Fruit fly (Drosophila melanogaster) whole organism, embryonic: ENCODE data around the gene CG32243.

Source experiments
- Ada2b ChIP-seq: fragments of 200-800 bp; sonication (Bioruptor generic); IDR thresholded peaks from 2 replicates; pipeline ENCODE4 v1.3.6; 2022; ENCODE audit warnings: missing biosample characterization, missing genetic modification characterization
- Atf-2 ChIP-seq: fragments of 200-800 bp; sonication (Bioruptor generic); optimal IDR thresholded peaks from 2 replicates; lab custom pipeline; 2016; ENCODE audit warnings: missing biosample characterization, missing genetic modification characterization
- Atf6 ChIP-seq: fragments of 200-800 bp; sonication (Bioruptor generic); IDR thresholded peaks from 2 replicates; pipeline ENCODE4 v1.3.6; 2022; ENCODE audit warnings: missing biosample characterization, missing genetic modification characterization
- CG10274 ChIP-seq: fragments of 200-800 bp; sonication (Bioruptor generic); optimal IDR thresholded peaks from 3 replicates; lab custom pipeline; 2017; ENCODE audit warnings: missing biosample characterization, mild to moderate bottlenecking, missing genetic modification characterization
- CG10321 ChIP-seq: fragments of 200-800 bp; sonication (Bioruptor generic); IDR thresholded peaks from 2 replicates; pipeline ENCODE4 v1.3.6; 2022; ENCODE audit warnings: missing biosample characterization, missing genetic modification characterization
- CG10543 ChIP-seq: fragments of 200-800 bp; sonication (Bioruptor generic); optimal IDR thresholded peaks from 3 replicates; lab custom pipeline; 2017; ENCODE audit warnings: missing biosample characterization, mild to moderate bottlenecking, missing genetic modification characterization, moderate library complexity
- CG13894 ChIP-seq: fragments of 200-800 bp; sonication (Bioruptor generic); optimal IDR thresholded peaks from 3 replicates; lab custom pipeline; 2018; ENCODE audit warnings: missing biosample characterization, mild to moderate bottlenecking, missing genetic modification characterization, moderate library complexity
- CG14050 ChIP-seq: fragments of 200-800 bp; sonication (Bioruptor generic); IDR thresholded peaks from 3 replicates; pipeline ENCODE4 v1.3.6; 2022; ENCODE audit warnings: missing biosample characterization, missing genetic modification characterization
- CG15269 ChIP-seq: fragments of 200-800 bp; sonication (Bioruptor generic); optimal IDR thresholded peaks from 2 replicates; lab custom pipeline; 2018; ENCODE audit warnings: missing biosample characterization, mild to moderate bottlenecking, missing genetic modification characterization, moderate library complexity
- CG1602 ChIP-seq: fragments of 200-800 bp; sonication (Bioruptor generic); optimal IDR thresholded peaks from 3 replicates; lab custom pipeline; 2016; ENCODE audit warnings: missing biosample characterization, missing genetic modification characterization
- CG1603 ChIP-seq: fragments of 200-800 bp; sonication (Bioruptor generic); optimal IDR thresholded peaks from 2 replicates; lab custom pipeline; 2019; ENCODE audit warnings: missing biosample characterization, mild to moderate bottlenecking, missing genetic modification characterization, moderate library complexity
- CG17802 ChIP-seq: fragments of 200-800 bp; sonication (Bioruptor generic); optimal IDR thresholded peaks from 2 replicates; lab custom pipeline; 2018; ENCODE audit warnings: missing biosample characterization, mild to moderate bottlenecking, missing genetic modification characterization, moderate library complexity
- CG32772 ChIP-seq: fragments of 200-800 bp; sonication (Bioruptor generic); IDR thresholded peaks from 2 replicates; pipeline ENCODE4 v1.3.6; 2022; ENCODE audit warnings: missing biosample characterization, missing genetic modification characterization
- CG34422 ChIP-seq: fragments of 200-800 bp; sonication (Bioruptor generic); IDR thresholded peaks from 3 replicates; pipeline ENCODE4 v1.3.6; 2022; ENCODE audit warnings: missing biosample characterization, missing genetic modification characterization
- CG3847 ChIP-seq: fragments of 200-800 bp; sonication (Bioruptor generic); IDR thresholded peaks from 2 replicates; pipeline ENCODE4 v1.3.6; 2022; ENCODE audit warnings: missing biosample characterization, missing genetic modification characterization
- CG4707 ChIP-seq: fragments of 200-800 bp; sonication (Bioruptor generic); optimal IDR thresholded peaks from 2 replicates; lab custom pipeline; 2018; ENCODE audit warnings: missing biosample characterization, mild to moderate bottlenecking, missing genetic modification characterization, moderate library complexity
- CG7556 ChIP-seq: fragments of 200-800 bp; sonication (Bioruptor generic); optimal IDR thresholded peaks from 2 replicates; lab custom pipeline; 2017; ENCODE audit warnings: missing biosample characterization, mild to moderate bottlenecking, missing genetic modification characterization
- Deaf1 ChIP-seq: fragments of 200-800 bp; optimal IDR thresholded peaks from 3 replicates; lab custom pipeline; 2019; ENCODE audit warnings: missing biosample characterization, mild to moderate bottlenecking, missing genetic modification characterization, moderate library complexity
- Drgx ChIP-seq: fragments of 200-800 bp; sonication (Bioruptor generic); IDR thresholded peaks from 2 replicates; pipeline ENCODE4 v1.3.6; 2022; ENCODE audit warnings: missing biosample characterization, missing genetic modification characterization
- MESR4 ChIP-seq: fragments of 200-800 bp; sonication (Bioruptor generic); optimal IDR thresholded peaks from 2 replicates; lab custom pipeline; 2018; ENCODE audit warnings: missing biosample characterization, mild to moderate bottlenecking, missing genetic modification characterization, moderate library complexity
- NC2β ChIP-seq: fragments of 200-800 bp; sonication (Bioruptor generic); optimal IDR thresholded peaks from 2 replicates; lab custom pipeline; 2016; ENCODE audit warnings: missing biosample characterization, missing genetic modification characterization
- Oaz ChIP-seq: fragments of 200-800 bp; sonication (Bioruptor generic); IDR thresholded peaks from 2 replicates; pipeline ENCODE4 v1.3.6; 2022; ENCODE audit warnings: missing biosample characterization, missing genetic modification characterization
- Optix ChIP-seq: fragments of 200-800 bp; sonication (Bioruptor generic); IDR thresholded peaks from 3 replicates; pipeline ENCODE4 v1.3.6; 2022; ENCODE audit warnings: missing biosample characterization, missing genetic modification characterization
- Pdp1 ChIP-seq, 2 experiments: fragments of 200-800 bp; sonication (Bioruptor generic); optimal IDR thresholded peaks; 3 replicates each; lab custom pipeline; 2016; ENCODE audit warnings: missing biosample characterization in 2 of 2, missing genetic modification characterization in 2 of 2, mild to moderate bottlenecking in 1 of 2, moderate library complexity in 1 of 2
- Ptx1 ChIP-seq: fragments of 200-800 bp; sonication (Bioruptor generic); IDR thresholded peaks from 2 replicates; pipeline ENCODE4 v1.3.6; 2022; ENCODE audit warnings: missing biosample characterization, missing genetic modification characterization
- Xrp1 ChIP-seq: fragments of 200-800 bp; sonication (Bioruptor generic); IDR thresholded peaks from 2 replicates; pipeline ENCODE4 v1.3.6; 2022; ENCODE audit warnings: missing biosample characterization, missing genetic modification characterization
- cg ChIP-seq: fragments of 200-800 bp; sonication (Bioruptor generic); optimal IDR thresholded peaks from 3 replicates; lab custom pipeline; 2019; ENCODE audit warnings: missing biosample characterization, mild to moderate bottlenecking, missing genetic modification characterization, moderate library complexity
- chif ChIP-seq, 2 experiments: fragments of 200-800 bp; sonication (Bioruptor generic); optimal IDR thresholded peaks; 3 replicates each; lab custom pipeline; 2016; ENCODE audit warnings: missing biosample characterization in 2 of 2, missing genetic modification characterization in 2 of 2
- corto ChIP-seq: fragments of 200-800 bp; sonication (Bioruptor generic); optimal IDR thresholded peaks from 2 replicates; lab custom pipeline; 2016; ENCODE audit warnings: missing biosample characterization, mild to moderate bottlenecking, missing genetic modification characterization, moderate library complexity
- dmrt11E ChIP-seq: fragments of 200-800 bp; sonication (Bioruptor generic); optimal IDR thresholded peaks from 3 replicates; lab custom pipeline; 2018; ENCODE audit warnings: missing biosample characterization, mild to moderate bottlenecking, missing genetic modification characterization, moderate library complexity
- dpn ChIP-seq, 2 experiments: fragments of 200-800 bp; sonication (Bioruptor generic); optimal IDR thresholded peaks; 3 replicates each; lab custom pipeline; 2016; ENCODE audit warnings: missing biosample characterization in 2 of 2, missing genetic modification characterization in 2 of 2
- ftz-f1 ChIP-seq: fragments of 200-800 bp; sonication (Bioruptor generic); optimal IDR thresholded peaks from 2 replicates; lab custom pipeline; 2016; ENCODE audit warnings: missing biosample characterization, missing genetic modification characterization
- grn ChIP-seq: fragments of 200-800 bp; sonication (Bioruptor generic); optimal IDR thresholded peaks from 3 replicates; lab custom pipeline; 2017; ENCODE audit warnings: missing biosample characterization, missing genetic modification characterization
- her ChIP-seq: fragments of 200-800 bp; sonication (Bioruptor generic); optimal IDR thresholded peaks from 2 replicates; lab custom pipeline; 2016; ENCODE audit warnings: missing biosample characterization, missing genetic modification characterization
- lilli ChIP-seq: fragments of 200-800 bp; sonication (Bioruptor generic); optimal IDR thresholded peaks from 3 replicates; lab custom pipeline; 2016; ENCODE audit warnings: missing biosample characterization, missing genetic modification characterization
- org-1 ChIP-seq: fragments of 200-800 bp; sonication (Bioruptor generic); optimal IDR thresholded peaks from 2 replicates; lab custom pipeline; 2017; ENCODE audit warnings: missing biosample characterization, missing genetic modification characterization
- otp ChIP-seq: fragments of 200-800 bp; sonication (Bioruptor generic); IDR thresholded peaks from 3 replicates; pipeline ENCODE4, ENCODE4 v1.3.6; 2022; ENCODE audit warnings: missing biosample characterization, missing genetic modification characterization
- pho ChIP-seq: fragments of 200-800 bp; sonication (Bioruptor generic); optimal IDR thresholded peaks from 2 replicates; lab custom pipeline; 2016; ENCODE audit warnings: missing biosample characterization, missing genetic modification characterization
- pnt ChIP-seq: fragments of 200-800 bp; sonication (Bioruptor generic); optimal IDR thresholded peaks from 3 replicates; lab custom pipeline; 2016; ENCODE audit warnings: missing biosample characterization, missing genetic modification characterization
- prd ChIP-seq, 3 experiments: fragments of >200 bp in 2 of 3; fragments of 200-800 bp in 1 of 3; sonication (Bioruptor generic) in 1 of 3; optimal IDR thresholded peaks in 2 of 3; IDR thresholded peaks in 1 of 3; 2 replicates in 2 of 3; 3 replicates in 1 of 3; pipeline versions ENCODE4 v1.3.6 to Lab custom; 2017 to 2022; ENCODE audit warnings: missing biosample characterization in 1 of 3, missing genetic modification characterization in 1 of 3
- pum ChIP-seq: fragments of 200-800 bp; sonication (Bioruptor generic); optimal IDR thresholded peaks from 2 replicates; lab custom pipeline; 2016; ENCODE audit warnings: missing biosample characterization, missing genetic modification characterization
- row ChIP-seq: fragments of 200-800 bp; sonication (Bioruptor generic); IDR thresholded peaks from 3 replicates; pipeline ENCODE4 v1.3.6; 2022; ENCODE audit warnings: missing biosample characterization, missing genetic modification characterization
- schlank ChIP-seq: fragments of 200-800 bp; sonication (Bioruptor generic); optimal IDR thresholded peaks from 2 replicates; lab custom pipeline; 2018; ENCODE audit warnings: missing biosample characterization, mild to moderate bottlenecking, missing genetic modification characterization
- shn ChIP-seq: fragments of 200-800 bp; sonication (Bioruptor generic); optimal IDR thresholded peaks from 3 replicates; lab custom pipeline; 2016; ENCODE audit warnings: missing biosample characterization, missing genetic modification characterization
- sim ChIP-seq: fragments of 200-800 bp; sonication (Bioruptor generic); IDR thresholded peaks from 2 replicates; pipeline ENCODE4 v1.3.6; 2022; ENCODE audit warnings: missing biosample characterization, missing genetic modification characterization
- vfl ChIP-seq: fragments of 200-800 bp; sonication (Bioruptor generic); optimal IDR thresholded peaks from 2 replicates; lab custom pipeline; 2016; ENCODE audit warnings: missing biosample characterization, missing genetic modification characterization
- vnd ChIP-seq: fragments of 200-800 bp; sonication (Bioruptor generic); IDR thresholded peaks from 3 replicates; pipeline ENCODE4 v1.3.6; 2022; ENCODE audit warnings: missing biosample characterization, missing genetic modification characterization; ENCODE audit not compliant: partially characterized antibody
- zen ChIP-seq: fragments of 200-800 bp; sonication (Bioruptor generic); optimal IDR thresholded peaks from 3 replicates; lab custom pipeline; 2018; ENCODE audit warnings: missing biosample characterization, mild to moderate bottlenecking, missing genetic modification characterization, moderate library complexity

CG32243 gene

DNA sequence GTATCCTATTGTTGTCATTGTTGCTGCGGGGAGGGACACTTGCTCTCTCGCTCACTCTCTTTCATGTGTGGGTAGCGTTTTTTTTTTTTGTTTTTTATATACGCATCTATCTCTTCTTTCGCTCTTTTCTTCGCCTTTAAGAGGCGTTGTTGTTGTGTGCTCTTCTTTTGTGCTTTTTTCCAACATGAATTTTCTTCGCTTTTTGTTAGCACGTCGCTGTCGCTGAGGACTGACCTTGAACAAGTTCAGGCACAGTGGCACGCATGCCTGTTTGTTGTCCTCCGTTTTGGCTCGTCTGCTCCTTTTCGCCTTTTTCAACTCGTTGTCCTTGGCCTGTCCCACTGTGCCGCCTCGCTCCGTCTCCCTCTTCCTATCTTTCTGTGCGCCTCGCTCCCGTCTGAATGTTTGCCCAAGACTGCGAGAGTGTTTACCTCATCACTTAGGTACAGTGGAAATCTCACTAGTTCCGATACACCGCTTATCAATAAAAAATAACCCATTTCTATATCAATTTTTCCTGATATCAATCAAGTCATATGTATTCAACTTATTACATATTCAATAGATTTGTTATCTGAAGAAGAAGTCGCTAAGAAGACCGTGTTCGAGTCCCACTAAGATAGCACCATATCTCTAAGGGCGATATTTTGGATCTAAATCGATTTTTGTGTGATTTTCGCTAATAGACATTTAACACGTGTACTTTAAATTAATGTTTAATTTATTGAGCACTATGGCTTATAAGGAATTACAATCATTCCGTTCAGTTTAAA lies 2.2 kb upstream of the CG32243 start (continued):
- TF ChIP-seq CG10274 (GFP tag; lab: Kevin White, UChicago) (peak; percentile 6), Ptx1 (peak; percentile 25; the same call in 1 of the 2 replicates), CG10543 (GFP tag; lab: Kevin White, UChicago) (peak; percentile 43), shn (peak; percentile 36), grn (GFP tag; lab: Kevin White, UChicago) (peak; percentile 51), chif (GFP tag; optimal IDR thresholded peaks at IDR 0.05; lab: Kevin White, UChicago) (peak; percentile 39 to 41), CG1602 (GFP tag; lab: Kevin White, UChicago) (peak; percentile 7), Atf6 (peak; percentile 9; the same call in 1 of the 2 replicates), CG32772 (peak; percentile 70), sim (GFP tag; lab: Robert Waterston, UW) (0 out of 2 replicates have a peak, but pooled peaks have one; percentile 34), CG17802 (no peak), org-1 (GFP tag; lab: Kevin White, UChicago) (peak; percentile 9), CG3847 (GFP tag; lab: Robert Waterston, UW) (0 out of 2 replicates have a peak, but pooled peaks have one; percentile 26), CG1603 (tag; lab: Kevin White, UChicago) (peak; percentile 6), Drgx (peak; percentile 78), row (GFP tag; lab: Robert Waterston, UW) (peak; percentile 81), pho (peak; percentile 26), vnd (GFP tag; lab: Robert Waterston, UW) (no peak), MESR4 (GFP tag; lab: Kevin White, UChicago) (no peak), CG7556 (no peak), pum (peak; percentile 15), ftz-f1 (GFP tag; lab: Kevin White, UChicago) (peak; percentile 97), NC2β (GFP tag; lab: Kevin White, UChicago) (peak; percentile 27), otp (peak; percentile 36; the same call in 1 of the 3 replicates), corto (GFP tag; lab: Kevin White, UChicago) (peak; percentile 26), CG10321 (GFP tag; lab: Robert Waterston, UW) (peak; percentile 36; the same call in 1 of the 2 replicates), CG4707 (GFP tag; lab: Kevin White, UChicago) (peak; percentile 95), vfl (GFP tag; lab: Kevin White, UChicago) (peak; percentile 51), pnt (GFP tag; lab: Kevin White, UChicago) (peak; percentile 6), Oaz (GFP tag; lab: Robert Waterston, UW) (no peak), dmrt11E (no peak), CG15269 (tag; lab: Kevin White, UChicago) (peak; percentile 12), zen (tag; lab: Kevin White, UChicago) (no peak), Pdp1 (GFP tag; optimal IDR thresholded peaks at IDR 0.05; lab: Kevin White, UChicago) (peak; percentile 16 to 47), lilli (GFP tag; lab: Kevin White, UChicago) (peak; percentile 68), schlank (no peak), Ada2b (GFP tag; lab: Robert Waterston, UW) (peak; percentile 54; the same call in 1 of the 2 replicates), Atf-2 (no peak), CG13894 (peak; percentile 52), cg (no peak), prd (optimal IDR thresholded peaks at IDR 0.05; lab: Kevin White, UChicago) (no peak), prd (GFP tag; IDR thresholded peaks at IDR 0.05; lab: Robert Waterston, UW) (peak; percentile 69), CG14050 (GFP tag; lab: Robert Waterston, UW) (0 out of 3 replicates have a peak, but pooled peaks have one; percentile 13), Optix (GFP tag; lab: Robert Waterston, UW) (0 out of 3 replicates have a peak, but pooled peaks have one; percentile 47), Xrp1 (GFP tag; lab: Robert Waterston, UW) (peak; percentile 64; the same call in 1 of the 2 replicates), dpn (GFP tag; optimal IDR thresholded peaks at IDR 0.05; lab: Kevin White, UChicago) (peak; percentile 40 to 55), CG34422 (GFP tag; lab: Robert Waterston, UW) (peak; percentile 19; the same call in 1 of the 3 replicates), her (GFP tag; lab: Kevin White, UChicago) (peak; percentile 56), Deaf1 (tag; lab: Kevin White, UChicago) (peak; percentile 3)
